Fruit fly (Drosophila melanogaster): ENCODE data around the gene SdhD.

SdhD gene

DNA sequence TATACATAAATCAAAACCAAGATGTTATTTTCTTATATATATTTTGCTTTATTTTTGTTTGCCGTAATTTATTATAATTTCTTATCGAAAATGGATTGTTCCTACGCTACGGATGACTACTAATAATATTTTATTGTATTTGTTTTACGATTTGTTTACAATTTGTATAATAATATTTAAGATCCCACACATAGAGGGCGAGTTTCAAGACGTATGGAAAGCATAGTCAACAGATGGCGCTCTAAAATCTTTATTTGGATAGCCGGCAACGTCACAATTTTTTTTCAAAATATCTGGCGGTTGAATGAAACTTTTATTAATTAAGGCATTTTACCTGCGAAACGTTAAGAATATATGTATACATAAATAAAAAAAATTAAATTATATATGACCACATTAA is 38.5 kb downstream of the SdhD start:
- peak; percentile 54 for TF ChIP-seq CG17801 (GFP tag; optimal IDR thresholded peaks at IDR 0.05; ENCODE audit: partially characterized antibody)

DNA sequence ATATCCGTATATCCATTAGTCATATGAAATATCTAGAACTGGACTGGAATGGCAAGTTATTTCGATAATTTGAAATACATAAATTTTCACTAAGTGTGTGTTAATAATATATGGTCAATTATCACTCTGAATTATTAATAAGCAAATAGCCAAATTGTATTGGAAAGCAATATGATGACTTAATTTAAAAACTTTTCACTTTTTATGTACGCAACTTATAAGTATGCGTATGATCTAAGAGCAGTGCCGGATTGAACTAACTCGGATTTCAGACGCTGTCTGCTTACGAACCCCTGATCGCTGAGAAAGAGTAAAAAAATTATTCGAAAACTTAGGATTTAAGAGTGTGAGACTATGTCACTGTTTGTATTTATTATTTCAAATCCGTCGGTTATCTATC is 38.9 kb downstream of the SdhD start, which contains the start of gene CG10232:
CG10232 (minus strand) TSS at position 101 of the 400 bp plus-strand sequence.
- no peak for TF ChIP-seq CG17801 (GFP tag; optimal IDR thresholded peaks at IDR 0.05; ENCODE audit: partially characterized antibody)

DNA sequence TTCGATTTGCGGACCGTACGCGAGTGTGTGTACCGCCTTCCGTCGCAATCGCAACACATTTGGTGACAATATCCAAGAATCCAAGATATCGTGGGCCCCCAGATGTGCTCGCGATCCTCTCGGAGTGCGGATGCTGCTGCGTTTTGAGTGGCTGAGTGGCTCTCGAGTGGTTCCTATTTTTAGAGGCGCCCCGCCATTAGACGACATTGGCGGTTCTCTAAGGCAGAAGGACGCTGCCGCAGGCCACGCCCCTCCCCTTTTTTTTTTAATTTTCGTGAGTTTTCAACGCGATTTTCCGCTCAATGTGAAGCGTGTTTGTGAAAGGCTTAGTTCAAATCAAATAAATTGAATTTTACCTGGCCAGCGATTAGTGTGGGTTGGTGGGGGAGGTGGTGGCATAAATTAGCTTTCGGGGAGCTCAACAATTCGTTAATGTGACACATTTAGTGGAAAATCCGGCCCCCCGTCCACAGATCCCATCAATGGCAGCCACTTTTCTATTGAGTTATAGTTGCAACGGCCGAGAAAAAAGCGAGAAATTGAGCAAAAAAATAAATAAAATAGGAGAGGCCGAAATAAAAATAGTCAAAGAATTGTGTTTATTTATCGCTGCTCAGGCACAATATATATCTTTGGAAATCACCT is 42.0 kb downstream of the SdhD start, which contains the start of gene nau:
nau (minus strand) TSS at position 61 of the 645 bp plus-strand sequence.
- no peak for TF ChIP-seq CG17801 (GFP tag; optimal IDR thresholded peaks at IDR 0.05; ENCODE audit: partially characterized antibody)

DNA sequence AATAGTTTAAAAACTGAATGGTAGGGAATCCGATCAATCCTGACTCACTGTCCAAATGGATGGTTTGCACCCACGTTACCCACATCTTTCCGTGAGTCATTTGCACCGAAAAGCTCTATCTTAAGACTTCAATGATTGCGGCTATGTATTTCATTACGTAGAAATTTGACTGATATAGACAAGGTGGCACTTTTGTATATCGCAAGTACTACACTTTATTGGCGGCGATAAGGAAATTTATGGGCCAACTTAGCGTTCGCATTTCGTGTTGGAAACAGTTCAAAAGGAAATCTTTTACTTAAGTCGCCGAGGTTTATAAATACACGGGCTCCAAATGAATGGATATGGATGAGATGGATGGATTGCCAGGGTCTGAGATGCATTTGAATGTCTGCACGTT is 45.5 kb downstream of the SdhD start:
- TF ChIP-seq CG17801 (GFP tag; optimal IDR thresholded peaks at IDR 0.05; ENCODE audit: partially characterized antibody) = no peak

DNA sequence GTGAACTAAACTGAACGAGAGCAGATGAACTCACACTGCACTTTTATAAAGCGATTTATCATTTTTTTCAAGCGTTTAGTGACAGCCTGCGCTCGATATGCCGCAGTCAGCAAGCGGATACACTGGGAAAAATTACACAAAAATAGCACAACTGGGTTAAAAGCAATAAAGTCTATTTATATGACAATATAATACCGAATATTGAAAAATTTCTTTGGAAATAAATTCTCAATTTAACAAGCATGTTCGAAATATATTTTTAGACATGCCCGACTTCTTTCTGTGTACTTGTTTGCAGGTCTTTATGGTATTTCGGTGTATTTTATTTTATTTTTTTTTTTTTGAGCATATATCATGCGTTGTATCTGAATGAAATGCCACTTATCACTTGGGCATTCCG is 46.5 kb downstream of the SdhD start:
- no peak for TF ChIP-seq CG17801 (GFP tag; optimal IDR thresholded peaks at IDR 0.05; ENCODE audit: partially characterized antibody)

DNA sequence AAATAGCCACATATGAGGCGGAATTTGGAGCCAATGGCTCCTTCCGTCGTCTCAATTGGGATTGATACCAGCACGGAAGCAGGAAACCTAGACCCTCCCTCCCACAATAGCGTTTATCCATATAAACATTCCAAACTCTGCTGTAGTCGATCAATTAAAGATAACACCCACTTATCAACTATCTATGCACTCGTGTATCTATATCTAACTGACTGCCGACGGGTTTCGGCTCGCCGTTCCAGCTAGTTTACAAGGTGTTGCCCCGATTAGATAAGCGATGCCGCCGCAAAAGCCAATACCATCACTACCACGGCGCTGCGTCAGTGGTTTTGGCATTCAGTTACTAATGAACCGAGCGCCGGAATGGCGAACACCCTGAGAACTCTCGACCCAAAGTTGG is 49.2 kb downstream of the SdhD start, which contains the start of gene CG10300:
CG10300 (plus strand) TSS at position 333 of the 400 bp plus-strand sequence.
- no peak for TF ChIP-seq CG17801 (GFP tag; optimal IDR thresholded peaks at IDR 0.05; ENCODE audit: partially characterized antibody)

DNA sequence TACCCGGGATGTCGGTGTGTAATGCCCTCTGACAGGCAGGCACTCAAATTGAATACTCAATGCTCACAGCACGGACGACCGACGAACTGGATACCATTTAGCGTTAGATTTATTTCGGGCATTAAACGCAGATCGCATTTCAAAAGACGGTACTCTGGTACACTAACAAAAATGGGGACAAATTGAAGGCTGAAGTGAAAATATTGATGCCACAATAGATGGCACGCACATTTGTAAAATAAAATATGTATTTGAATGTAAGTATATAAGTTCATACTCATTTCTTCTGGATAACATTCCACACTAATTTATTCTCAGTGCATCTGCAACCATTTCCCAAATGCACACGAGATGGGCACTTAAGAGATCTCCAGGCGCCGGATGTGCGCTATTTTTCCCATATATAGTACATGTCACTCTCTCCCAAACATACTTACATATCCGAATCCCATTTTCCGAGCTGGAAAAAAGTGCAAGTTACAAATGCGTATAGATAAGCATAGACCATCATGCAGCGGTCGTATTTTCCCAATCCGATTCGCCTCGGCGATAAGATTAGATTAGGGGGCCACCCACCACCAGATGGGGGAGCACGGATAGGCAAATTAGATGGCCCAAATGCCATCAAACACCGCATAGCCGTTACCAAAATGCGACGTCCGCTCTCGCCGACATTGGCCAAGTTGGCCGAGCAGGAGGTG is 50.7 kb downstream of the SdhD start, which contains the start of gene CG10301:
CG10301 (plus strand) TSS at position 651 of the 701 bp plus-strand sequence.
- TF ChIP-seq CG17801 (GFP tag; optimal IDR thresholded peaks at IDR 0.05; ENCODE audit: partially characterized antibody) = no peak
